Worm (Caenorhabditis elegans) whole organism, L3 larva: ENCODE results near the gene W02A2.9.

Source experiments
- R02D3.7 ChIP-seq: fragments of 150-350 bp; optimal IDR thresholded peaks from 2 replicates; lab custom pipeline; 2014; ENCODE audit warnings: missing biosample characterization, missing genetic modification characterization
- ZK546.5 ChIP-seq: sonication (generic microtip); optimal IDR thresholded peaks from 2 replicates; lab custom pipeline; 2017; ENCODE audit warnings: missing biosample characterization, missing genetic modification characterization
- aly-2 ChIP-seq: fragments of 150-350 bp; optimal IDR thresholded peaks from 2 replicates; lab custom pipeline; 2014; ENCODE audit warnings: missing biosample characterization, missing genetic modification characterization
- ama-1 ChIP-seq: fragments of 150-350 bp; optimal IDR thresholded peaks from 2 replicates; lab custom pipeline; 2018
- ceh-16 ChIP-seq: sonication (generic microtip); optimal IDR thresholded peaks from 2 replicates; lab custom pipeline; 2017; ENCODE audit warnings: missing biosample characterization, missing genetic modification characterization
- ceh-28 ChIP-seq: fragments of 150-350 bp; optimal IDR thresholded peaks from 2 replicates; lab custom pipeline; 2014; ENCODE audit warnings: missing biosample characterization, missing genetic modification reagents, missing genetic modification characterization
- ceh-82 ChIP-seq: fragments of 150-350 bp; optimal IDR thresholded peaks from 2 replicates; lab custom pipeline; 2014; ENCODE audit warnings: missing biosample characterization, missing genetic modification characterization
- ceh-9 ChIP-seq: sonication (generic microtip); optimal IDR thresholded peaks from 2 replicates; lab custom pipeline; 2018; ENCODE audit warnings: missing biosample characterization, missing genetic modification characterization
- daf-12 ChIP-seq: fragments of 150-350 bp; optimal IDR thresholded peaks from 2 replicates; lab custom pipeline; 2014; ENCODE audit warnings: missing biosample characterization, missing genetic modification reagents, missing genetic modification characterization
- egl-27 ChIP-seq: sonication (generic microtip); optimal IDR thresholded peaks from 4 replicates; lab custom pipeline; 2017; ENCODE audit warnings: missing biosample characterization, missing genetic modification reagents, missing genetic modification characterization
- egl-5 ChIP-seq: fragments of 150-350 bp; optimal IDR thresholded peaks from 2 replicates; lab custom pipeline; 2017; ENCODE audit warnings: missing biosample characterization, missing genetic modification reagents, missing genetic modification characterization, inconsistent platforms
- elt-1 ChIP-seq: fragments of 150-350 bp; optimal IDR thresholded peaks from 2 replicates; lab custom pipeline; 2014; ENCODE audit warnings: missing biosample characterization, missing genetic modification characterization
- elt-2 ChIP-seq: sonication (generic microtip); optimal IDR thresholded peaks from 2 replicates; lab custom pipeline; 2016; ENCODE audit warnings: missing genetic modification reagents, mild to moderate bottlenecking, missing genetic modification characterization, missing compliant biosample characterization
- elt-3 ChIP-seq, 3 experiments: fragments of 150-350 bp in 1 of 3; sonication (generic microtip) in 2 of 3; optimal IDR thresholded peaks; 2 replicates in 2 of 3; 4 replicates in 1 of 3; lab custom pipeline; 2014 to 2017; ENCODE audit warnings: missing biosample characterization in 3 of 3, missing genetic modification characterization in 3 of 3
- eor-1 ChIP-seq, 2 experiments: fragments of 150-350 bp; optimal IDR thresholded peaks; 2 replicates each; lab custom pipeline; 2014 to 2018; ENCODE audit warnings: missing biosample characterization in 2 of 2, missing genetic modification characterization in 2 of 2
- fkh-10 ChIP-seq: sonication (generic microtip); optimal IDR thresholded peaks from 2 replicates; lab custom pipeline; 2017; ENCODE audit warnings: missing biosample characterization, missing genetic modification reagents, missing genetic modification characterization
- fkh-2 ChIP-seq: fragments of 150-350 bp; optimal IDR thresholded peaks from 2 replicates; lab custom pipeline; 2014; ENCODE audit warnings: missing biosample characterization, missing genetic modification reagents, missing genetic modification characterization
- fos-1 ChIP-seq: fragments of 150-350 bp; optimal IDR thresholded peaks from 2 replicates; lab custom pipeline; 2014; ENCODE audit warnings: missing biosample characterization, missing genetic modification characterization
- hmg-11 ChIP-seq: sonication (generic microtip); optimal IDR thresholded peaks from 2 replicates; lab custom pipeline; 2016; ENCODE audit warnings: missing genetic modification characterization, missing compliant biosample characterization
- jun-1 ChIP-seq: fragments of 150-350 bp; optimal IDR thresholded peaks from 2 replicates; lab custom pipeline; 2014; ENCODE audit warnings: missing biosample characterization, missing genetic modification reagents, missing genetic modification characterization
- lin-15B ChIP-seq: fragments of 150-350 bp; optimal IDR thresholded peaks from 2 replicates; lab custom pipeline; 2014; ENCODE audit warnings: missing biosample characterization, missing genetic modification characterization
- lin-39 ChIP-seq: fragments of 150-350 bp; optimal IDR thresholded peaks from 2 replicates; lab custom pipeline; 2018; ENCODE audit warnings: missing biosample characterization, missing genetic modification reagents, missing genetic modification characterization
- lsy-12 ChIP-seq: sonication (generic microtip); optimal IDR thresholded peaks from 2 replicates; lab custom pipeline; 2016; ENCODE audit warnings: mild to moderate bottlenecking, missing genetic modification characterization, missing compliant biosample characterization
- mdl-1 ChIP-seq: fragments of 150-350 bp; optimal IDR thresholded peaks from 2 replicates; lab custom pipeline; 2014; ENCODE audit warnings: missing biosample characterization, missing genetic modification characterization
- mml-1 ChIP-seq: fragments of 150-350 bp; sonication (generic microtip); optimal IDR thresholded peaks from 3 replicates; lab custom pipeline; 2014; ENCODE audit warnings: missing biosample characterization, missing genetic modification characterization
- nfya-1 ChIP-seq: sonication (generic microtip); optimal IDR thresholded peaks from 2 replicates; lab custom pipeline; 2017; ENCODE audit warnings: missing genetic modification characterization, mild to moderate bottlenecking, missing compliant biosample characterization, antibody characterized with exemption, moderate library complexity; ENCODE audit not compliant: insufficient read depth
- nhr-11 ChIP-seq: fragments of 150-350 bp; optimal IDR thresholded peaks from 2 replicates; lab custom pipeline; 2014; ENCODE audit warnings: missing biosample characterization, missing genetic modification characterization
- nhr-12 ChIP-seq: fragments of 150-350 bp; optimal IDR thresholded peaks from 2 replicates; lab custom pipeline; 2014; ENCODE audit warnings: missing biosample characterization, missing genetic modification characterization
- nhr-23 ChIP-seq: fragments of 150-350 bp; optimal IDR thresholded peaks from 2 replicates; lab custom pipeline; 2014; ENCODE audit warnings: missing biosample characterization, missing genetic modification reagents, missing genetic modification characterization
- nhr-237 ChIP-seq: fragments of 150-350 bp; optimal IDR thresholded peaks from 2 replicates; lab custom pipeline; 2014; ENCODE audit warnings: missing biosample characterization, missing genetic modification characterization
- nhr-25 ChIP-seq: sonication (generic microtip); optimal IDR thresholded peaks from 2 replicates; lab custom pipeline; 2017; ENCODE audit warnings: missing biosample characterization, missing genetic modification characterization
- nhr-28 ChIP-seq: fragments of 150-350 bp; optimal IDR thresholded peaks from 2 replicates; lab custom pipeline; 2014; ENCODE audit warnings: missing biosample characterization, missing genetic modification characterization
- nhr-43 ChIP-seq: sonication (generic microtip); optimal IDR thresholded peaks from 2 replicates; lab custom pipeline; 2016; ENCODE audit warnings: mild to moderate bottlenecking, missing genetic modification characterization, missing compliant biosample characterization; ENCODE audit not compliant: poor library complexity, severe bottlenecking
- nhr-67 ChIP-seq: fragments of 150-350 bp; optimal IDR thresholded peaks from 2 replicates; lab custom pipeline; 2014; ENCODE audit warnings: missing biosample characterization, missing genetic modification characterization
- nhr-76 ChIP-seq: fragments of 150-350 bp; sonication (generic microtip); optimal IDR thresholded peaks from 5 replicates; lab custom pipeline; 2014; ENCODE audit warnings: missing biosample characterization, missing genetic modification characterization
- nhr-77 ChIP-seq: fragments of 150-350 bp; optimal IDR thresholded peaks from 2 replicates; lab custom pipeline; 2014; ENCODE audit warnings: missing biosample characterization, missing genetic modification characterization
- pha-4 ChIP-seq: fragments of 150-350 bp; optimal IDR thresholded peaks from 2 replicates; lab custom pipeline; 2014; ENCODE audit warnings: missing biosample characterization, missing genetic modification reagents, missing genetic modification characterization
- pqm-1 ChIP-seq: fragments of 150-350 bp; optimal IDR thresholded peaks from 2 replicates; lab custom pipeline; 2017; ENCODE audit warnings: missing biosample characterization, missing genetic modification characterization, inconsistent platforms
- sea-2 ChIP-seq: fragments of 150-350 bp; sonication (generic microtip); optimal IDR thresholded peaks from 4 replicates; lab custom pipeline; 2014; ENCODE audit warnings: missing biosample characterization, missing genetic modification reagents, missing genetic modification characterization
- skn-1 ChIP-seq: fragments of 150-350 bp; optimal IDR thresholded peaks from 2 replicates; lab custom pipeline; 2014; ENCODE audit warnings: missing biosample characterization, missing genetic modification characterization
- snpc-4 ChIP-seq: fragments of 150-350 bp; optimal IDR thresholded peaks from 2 replicates; lab custom pipeline; 2014; ENCODE audit warnings: missing biosample characterization, missing genetic modification characterization
- tbx-2 ChIP-seq: sonication (generic microtip); optimal IDR thresholded peaks from 2 replicates; lab custom pipeline; 2016; ENCODE audit warnings: mild to moderate bottlenecking, missing genetic modification characterization, missing compliant biosample characterization
- unc-39 ChIP-seq: sonication (generic microtip); optimal IDR thresholded peaks from 4 replicates; lab custom pipeline; 2017; ENCODE audit warnings: missing biosample characterization, missing genetic modification characterization
- unc-62 ChIP-seq: fragments of 150-350 bp; sonication (generic microtip); optimal IDR thresholded peaks from 4 replicates; lab custom pipeline; 2014; ENCODE audit warnings: missing biosample characterization, missing genetic modification reagents, missing genetic modification characterization
- zag-1 ChIP-seq: fragments of 150-350 bp; optimal IDR thresholded peaks from 2 replicates; lab custom pipeline; 2014; ENCODE audit warnings: missing biosample characterization, missing genetic modification characterization
- ztf-11 ChIP-seq: fragments of 150-350 bp; optimal IDR thresholded peaks from 2 replicates; lab custom pipeline; 2014; ENCODE audit warnings: missing biosample characterization, missing genetic modification characterization
- ztf-4 ChIP-seq: fragments of 150-350 bp; optimal IDR thresholded peaks from 2 replicates; lab custom pipeline; 2014; ENCODE audit warnings: missing biosample characterization, missing genetic modification characterization

W02A2.9 gene

DNA sequence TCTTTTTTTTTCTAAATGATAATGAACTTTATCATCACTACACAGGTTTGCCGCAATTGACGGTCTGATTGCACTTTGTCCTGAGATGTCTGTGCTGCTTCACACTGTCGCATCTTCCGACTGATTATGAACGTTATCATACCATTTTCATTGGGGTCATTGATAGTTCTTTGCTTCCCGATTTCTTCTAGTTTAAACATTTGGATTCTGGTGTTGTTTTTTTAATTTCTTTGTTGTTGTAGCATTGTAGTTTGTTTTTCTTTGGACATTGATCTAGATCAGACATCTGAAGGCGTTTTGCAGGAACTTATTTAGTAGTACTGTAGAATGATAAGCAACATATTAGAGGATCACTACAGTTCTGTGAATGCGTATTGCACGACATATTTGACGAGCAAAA, 28.7 kb upstream of the W02A2.9 start (continued):
- TF ChIP-seq nfya-1 (tag; lab: Kevin White, UChicago) (peak; percentile 14), ztf-4 (no peak), egl-5 (tag; lab: Kevin White, UChicago) (no peak), ama-1 (lab: Kevin White, UChicago) (no peak), nhr-67 (tag; lab: Kevin White, UChicago) (no peak)

ce11 chrIV:13319886-13320650, 27.4 kb upstream of the W02A2.9 start:
- TF ChIP-seq ceh-28 (peak; percentile 91), nhr-237 (tag; lab: Kevin White, UChicago) (no peak), lsy-12 (tag; lab: Kevin White, UChicago) (no peak), skn-1 (tag; lab: Kevin White, UChicago) (no peak)

ce11 chrIV:13322429-13322828, 25.0 kb upstream of the W02A2.9 start:
- TF ChIP-seq jun-1 (tag; lab: Kevin White, UChicago) (peak; percentile 57), hmg-11 (tag; lab: Kevin White, UChicago) (peak; percentile 48), snpc-4 (no peak), nhr-43 (tag; lab: Kevin White, UChicago) (peak; percentile 42), R02D3.7 (peak; percentile 40), daf-12 (no peak), nhr-23 (tag; lab: Kevin White, UChicago) (peak; percentile 95), elt-1 (no peak), nhr-12 (no peak), ama-1 (lab: Kevin White, UChicago) (no peak), nfya-1 (tag; lab: Kevin White, UChicago) (peak; percentile 81), nhr-25 (peak; percentile 62), ceh-82 (no peak), unc-62 (peak; percentile 88), nhr-67 (tag; lab: Kevin White, UChicago) (no peak), pqm-1 (tag; lab: Kevin White, UChicago) (peak; percentile 95), nhr-28 (tag; lab: Kevin White, UChicago) (no peak), egl-27 (tag; lab: Kevin White, UChicago) (peak; percentile 17), nhr-76 (tag; lab: Kevin White, UChicago) (peak; percentile 34), elt-3 (tag; optimal IDR thresholded peaks at IDR 0.05; lab: Kevin White, UChicago) (no peak), fkh-2 (tag; lab: Kevin White, UChicago) (no peak), aly-2 (no peak), lin-15B (tag; lab: Kevin White, UChicago) (peak; percentile 56), fkh-10 (GFP tag; lab: Kevin White, UChicago) (no peak), sea-2 (no peak), nhr-11 (tag; lab: Kevin White, UChicago) (peak; percentile 54), nhr-237 (tag; lab: Kevin White, UChicago) (no peak), ceh-16 (tag; lab: Kevin White, UChicago) (no peak), lin-39 (no peak), unc-39 (no peak), ztf-4 (no peak), nhr-77 (tag; lab: Kevin White, UChicago) (no peak), tbx-2 (peak; percentile 38), fos-1 (peak; percentile 46), ceh-28 (peak; percentile 71), ZK546.5 (no peak), elt-2 (tag; lab: Kevin White, UChicago) (peak; percentile 97), ceh-9 (tag; lab: Kevin White, UChicago) (no peak), mdl-1 (tag; lab: Kevin White, UChicago) (no peak), egl-5 (tag; lab: Kevin White, UChicago) (peak; percentile 8), skn-1 (tag; lab: Kevin White, UChicago) (no peak), zag-1 (tag; lab: Kevin White, UChicago) (no peak), eor-1 (tag; optimal IDR thresholded peaks at IDR 0.05; lab: Kevin White, UChicago) (no peak), pha-4 (tag; lab: Kevin White, UChicago) (peak; percentile 69), mml-1 (tag; lab: Kevin White, UChicago) (no peak), ztf-11 (tag; lab: Kevin White, UChicago) (no peak), lsy-12 (tag; lab: Kevin White, UChicago) (peak; percentile 46)
